Worm (Caenorhabditis elegans) whole organism, mixed stage, embryonic: ENCODE data around the gene kvs-5.

Experiments used
- bed-3 ChIP-seq: fragments of 200-800 bp; sonication (Bioruptor generic); optimal IDR thresholded peaks from 3 replicates; lab custom pipeline; 2018; ENCODE audit warnings: mild to moderate bottlenecking, missing genetic modification characterization, moderate library complexity, missing compliant biosample characterization
- blmp-1 ChIP-seq: fragments of 150-350 bp; optimal IDR thresholded peaks from 2 replicates; lab custom pipeline; 2014; ENCODE audit warnings: missing biosample characterization, missing genetic modification characterization
- elt-3 ChIP-seq: fragments of 150-350 bp; optimal IDR thresholded peaks from 2 replicates; lab custom pipeline; 2014; ENCODE audit warnings: missing biosample characterization, missing genetic modification characterization
- flh-1 ChIP-seq: fragments of 200-800 bp; sonication (Bioruptor generic); optimal IDR thresholded peaks from 2 replicates; lab custom pipeline; 2018; ENCODE audit warnings: mild to moderate bottlenecking, missing genetic modification characterization, moderate library complexity, missing compliant biosample characterization
- lsy-2 ChIP-seq: fragments of 150-350 bp; optimal IDR thresholded peaks from 2 replicates; lab custom pipeline; 2014; ENCODE audit warnings: missing biosample characterization, missing genetic modification characterization
- mab-5 ChIP-seq: fragments of 150-350 bp; optimal IDR thresholded peaks from 2 replicates; lab custom pipeline; 2014; ENCODE audit warnings: missing biosample characterization, missing genetic modification characterization
- nhr-237 ChIP-seq: fragments of 150-350 bp; optimal IDR thresholded peaks from 2 replicates; lab custom pipeline; 2014; ENCODE audit warnings: missing biosample characterization, missing genetic modification characterization
- nhr-76 ChIP-seq: sonication (generic microtip); optimal IDR thresholded peaks from 2 replicates; lab custom pipeline; 2017; ENCODE audit warnings: missing biosample characterization, missing genetic modification characterization
- pha-4 ChIP-seq: fragments of 150-350 bp; optimal IDR thresholded peaks from 2 replicates; lab custom pipeline; 2018; ENCODE audit warnings: missing biosample characterization, missing genetic modification reagents, missing genetic modification characterization
- sptf-1 ChIP-seq: sonication (generic microtip); optimal IDR thresholded peaks from 2 replicates; lab custom pipeline; 2017; ENCODE audit warnings: mild to moderate bottlenecking, missing genetic modification characterization, moderate library complexity, missing compliant biosample characterization
- unc-39 ChIP-seq: fragments of 150-350 bp; optimal IDR thresholded peaks from 2 replicates; lab custom pipeline; 2014; ENCODE audit warnings: missing biosample characterization, missing genetic modification characterization
- zip-8 ChIP-seq: fragments of 150-350 bp; optimal IDR thresholded peaks from 2 replicates; lab custom pipeline; 2014; ENCODE audit warnings: missing biosample characterization, missing genetic modification characterization

- no peak for TF ChIP-seq pha-4
- TF ChIP-seq blmp-1 = no peak
- no peak for TF ChIP-seq unc-39 (tag; lab: Kevin White, UChicago)
- TF ChIP-seq mab-5 = no peak
- TF ChIP-seq zip-8 (tag; lab: Kevin White, UChicago) = no peak
- TF ChIP-seq nhr-76 = no peak
- TF ChIP-seq sptf-1 = no peak
- TF ChIP-seq elt-3 (tag; lab: Kevin White, UChicago) = no peak
- TF ChIP-seq lsy-2 (tag; lab: Kevin White, UChicago) = no peak
- TF ChIP-seq bed-3 (GFP tag; lab: Kevin White, UChicago) = no peak
- TF ChIP-seq flh-1 (GFP tag; lab: Kevin White, UChicago) = no peak
- no peak for TF ChIP-seq nhr-237
These were observed 51.2 kb downstream of the kvs-5 start, which contains the start of gene F56B3.6 for ce11 chrIV:787755-788154.
